Fruit fly (Drosophila melanogaster): ENCODE results near the gene Meltrin.
A peak's percentile ranks its signal among the peaks of the same experiment; 100 is the strongest.

Gene Meltrin

dm6 chr3R:14714904-14715588 lies 18.0 kb upstream of the Meltrin start (continued):
- TF ChIP-seq tup (GFP tag; optimal IDR thresholded peaks at IDR 0.05), result no peak
- TF ChIP-seq bsh (GFP tag; optimal IDR thresholded peaks at IDR 0.05), result peak; percentile 82 to 93
- TF ChIP-seq trem (tag; optimal IDR thresholded peaks at IDR 0.05), result peak; percentile 62
- no peak for TF ChIP-seq ranshi (GFP tag; IDR thresholded peaks at IDR 0.05)
- peak; percentile 22; the same call in 1 of the 2 replicates for TF ChIP-seq dati (GFP tag; IDR thresholded peaks at IDR 0.05)
- no peak for TF ChIP-seq CG8944 (GFP tag; optimal IDR thresholded peaks at IDR 0.05)
- no peak for TF ChIP-seq CG13775 (GFP tag; optimal IDR thresholded peaks at IDR 0.05)
- peak; percentile 62 for TF ChIP-seq Ets65A (GFP tag)
- TF ChIP-seq ERR (GFP tag; optimal IDR thresholded peaks at IDR 0.05), result no peak
- TF ChIP-seq CG2116 (GFP tag; optimal IDR thresholded peaks at IDR 0.05), result no peak
- TF ChIP-seq CG1233 (GFP tag; optimal IDR thresholded peaks at IDR 0.05), result no peak
- no peak for TF ChIP-seq Hand (GFP tag; optimal IDR thresholded peaks at IDR 0.05)
- no peak for TF ChIP-seq CG11398 (GFP tag; optimal IDR thresholded peaks at IDR 0.05)
- TF ChIP-seq CG4328 (GFP tag; optimal IDR thresholded peaks at IDR 0.05), result no peak
- TF ChIP-seq CG3995 (GFP tag; optimal IDR thresholded peaks at IDR 0.05), result no peak
- peak; percentile 15 for TF ChIP-seq slp2 (GFP tag; optimal IDR thresholded peaks at IDR 0.05)
- TF ChIP-seq chinmo (GFP tag; IDR thresholded peaks at IDR 0.05; ENCODE audit: partially characterized antibody), result no peak; the same call in 3 of the 4 replicates
- TF ChIP-seq fu2 (GFP tag; optimal IDR thresholded peaks at IDR 0.05), result no peak
- TF ChIP-seq en (GFP tag; optimal IDR thresholded peaks at IDR 0.05), result no peak
- peak; percentile 50 for TF ChIP-seq pnt (GFP tag; optimal IDR thresholded peaks at IDR 0.05)
- TF ChIP-seq toy (GFP tag; IDR thresholded peaks at IDR 0.05), result no peak
- no peak for TF ChIP-seq YL-1 (GFP tag; optimal IDR thresholded peaks at IDR 0.05)
- peak; percentile 3; the same call in 1 of the 3 replicates for TF ChIP-seq CG17361 (GFP tag; IDR thresholded peaks at IDR 0.05)
- peak; percentile 31 for TF ChIP-seq CG16863 (GFP tag; optimal IDR thresholded peaks at IDR 0.05)
- TF ChIP-seq Ptx1 (GFP tag; IDR thresholded peaks at IDR 0.05), result peak; percentile 42; the same call in 1 of the 2 replicates
- TF ChIP-seq ci (GFP tag; IDR thresholded peaks at IDR 0.05), result peak; percentile 71; the same call in 2 of the 3 replicates
- no peak for TF ChIP-seq Poxn (GFP tag; IDR thresholded peaks at IDR 0.05)
- TF ChIP-seq tap (tag; optimal IDR thresholded peaks at IDR 0.05), result peak; percentile 37
- peak; percentile 27 for TF ChIP-seq CG8089 (GFP tag; optimal IDR thresholded peaks at IDR 0.05)
- TF ChIP-seq Usf (GFP tag; optimal IDR thresholded peaks at IDR 0.05), result no peak
- TF ChIP-seq phol (tag; optimal IDR thresholded peaks at IDR 0.05), result peak; percentile 74
- no peak for TF ChIP-seq HHEX (GFP tag; optimal IDR thresholded peaks at IDR 0.05)
- TF ChIP-seq CG5180 (GFP tag; optimal IDR thresholded peaks at IDR 0.05), result no peak
- TF ChIP-seq PHDP (tag; optimal IDR thresholded peaks at IDR 0.05), result peak; percentile 45
- no peak for TF ChIP-seq pho (GFP tag; optimal IDR thresholded peaks at IDR 0.05)
- no peak for TF ChIP-seq zen2 (GFP tag; IDR thresholded peaks at IDR 0.05; ENCODE audit: partially characterized antibody)
- TF ChIP-seq Hmx (GFP tag; optimal IDR thresholded peaks at IDR 0.05), result no peak
- no peak for TF ChIP-seq Ravus (GFP tag; IDR thresholded peaks at IDR 0.05)
- no peak for TF ChIP-seq Hr3 (GFP tag; optimal IDR thresholded peaks at IDR 0.05)
- TF ChIP-seq Dip2 (GFP tag; IDR thresholded peaks at IDR 0.05), result no peak
- TF ChIP-seq CG2120 (GFP tag; optimal IDR thresholded peaks at IDR 0.05), result no peak
- TF ChIP-seq maf-S (GFP tag; optimal IDR thresholded peaks at IDR 0.05), result no peak
- peak; percentile 19 for TF ChIP-seq shn (GFP tag; optimal IDR thresholded peaks at IDR 0.05)
- TF ChIP-seq Dll (GFP tag; IDR thresholded peaks at IDR 0.05; ENCODE audit: partially characterized antibody), result no peak
- TF ChIP-seq ATbp (GFP tag; optimal IDR thresholded peaks at IDR 0.05), result peak; percentile 63
- TF ChIP-seq Stat92E (GFP tag; optimal IDR thresholded peaks at IDR 0.05), result no peak
- TF ChIP-seq sug (tag; optimal IDR thresholded peaks at IDR 0.05), result no peak
- TF ChIP-seq CG17612 (GFP tag; IDR thresholded peaks at IDR 0.05), result no peak
- TF ChIP-seq TFAM (GFP tag; optimal IDR thresholded peaks at IDR 0.05), result no peak
- TF ChIP-seq NC2β (GFP tag; optimal IDR thresholded peaks at IDR 0.05), result no peak

All from whole organism, embryonic.